Fruit fly (Drosophila melanogaster): ENCODE measurements around the gene CG31698.

Gene CG31698

dm6 chr2L:3152696-3153613, 20.7 kb downstream of the CG31698 start (continued):
- TF ChIP-seq Adf1 (GFP tag; IDR thresholded peaks at IDR 0.05) (peak; percentile 23; the same call in 1 of the 2 replicates), CG1832 (GFP tag; optimal IDR thresholded peaks at IDR 0.05) (no peak), tap (tag; optimal IDR thresholded peaks at IDR 0.05) (peak; percentile 95), CG6854 (GFP tag; optimal IDR thresholded peaks at IDR 0.05) (peak; percentile 72), zen (tag; optimal IDR thresholded peaks at IDR 0.05) (peak; percentile 86), Hmr (GFP tag; optimal IDR thresholded peaks at IDR 0.05) (peak; percentile 76), Mes4 (GFP tag; optimal IDR thresholded peaks at IDR 0.05) (peak; percentile 96), CG11696 (GFP tag; IDR thresholded peaks at IDR 0.05) (peak; percentile 50), CG4820 (GFP tag; optimal IDR thresholded peaks at IDR 0.05) (peak; percentile 95), CG10654 (GFP tag; optimal IDR thresholded peaks at IDR 0.05) (peak; percentile 94), kni (GFP tag; optimal IDR thresholded peaks at IDR 0.05) (peak; percentile 93), CG8290 (GFP tag; optimal IDR thresholded peaks at IDR 0.05) (peak; percentile 82), CG8290 (tag; optimal IDR thresholded peaks at IDR 0.05) (peak; percentile 56 to 97), abd-A (tag; optimal IDR thresholded peaks at IDR 0.05) (no peak), Xrp1 (GFP tag; IDR thresholded peaks at IDR 0.05) (peak; percentile 95), CG30403 (GFP tag; optimal IDR thresholded peaks at IDR 0.05) (peak; percentile 94), sob (GFP tag; IDR thresholded peaks at IDR 0.05) (peak; percentile 93), CG7357 (GFP tag; IDR thresholded peaks at IDR 0.05) (peak; percentile 85), croc (GFP tag; conservative IDR thresholded peaks at IDR 0.05) (peak; percentile 95), chif (GFP tag; optimal IDR thresholded peaks at IDR 0.05) (peak; percentile 97 to 98), CG10565 (GFP tag; optimal IDR thresholded peaks at IDR 0.05) (peak; percentile 72), trh (GFP tag; optimal IDR thresholded peaks at IDR 0.05) (peak; percentile 82), dati (GFP tag; IDR thresholded peaks at IDR 0.05) (peak; percentile 90), tx (GFP tag; optimal IDR thresholded peaks at IDR 0.05) (peak; percentile 95), CG2199 (GFP tag; IDR thresholded peaks at IDR 0.05) (peak; percentile 97), schlank (tag; optimal IDR thresholded peaks at IDR 0.05) (peak; percentile 47), fru (optimal IDR thresholded peaks at IDR 0.05) (peak; percentile 53), Dll (GFP tag; IDR thresholded peaks at IDR 0.05; ENCODE audit: partially characterized antibody) (no peak), ind (GFP tag; optimal IDR thresholded peaks at IDR 0.05) (peak; percentile 95), sug (tag; optimal IDR thresholded peaks at IDR 0.05) (peak; percentile 87), Lpt (GFP tag; optimal IDR thresholded peaks at IDR 0.05) (no peak), sqz (GFP tag; optimal IDR thresholded peaks at IDR 0.05) (peak; percentile 94), CG12219 (GFP tag; optimal IDR thresholded peaks at IDR 0.05) (peak; percentile 93), disco-r (GFP tag; optimal IDR thresholded peaks at IDR 0.05) (peak; percentile 91), CG2202 (tag; optimal IDR thresholded peaks at IDR 0.05) (peak; percentile 94), CG18619 (GFP tag; optimal IDR thresholded peaks at IDR 0.05) (peak; percentile 82), ftz-f1 (GFP tag; optimal IDR thresholded peaks at IDR 0.05) (peak; percentile 34), Lim3 (GFP tag; IDR thresholded peaks at IDR 0.05) (peak; percentile 85), fu2 (GFP tag; optimal IDR thresholded peaks at IDR 0.05) (peak; percentile 71), CG17359 (tag; optimal IDR thresholded peaks at IDR 0.05) (peak; percentile 97), H15 (GFP tag; IDR thresholded peaks at IDR 0.05) (peak; percentile 95), CG1233 (GFP tag; optimal IDR thresholded peaks at IDR 0.05) (peak; percentile 92), Nf-YC (tag; optimal IDR thresholded peaks at IDR 0.05) (peak; percentile 67), Ssrp (tag; optimal IDR thresholded peaks at IDR 0.05) (peak; percentile 96), CG4730 (GFP tag; IDR thresholded peaks at IDR 0.05) (peak; percentile 93), CG33557 (GFP tag; optimal IDR thresholded peaks at IDR 0.05) (peak; percentile 88), CG15011 (GFP tag; optimal IDR thresholded peaks at IDR 0.05) (peak; percentile 82), CG10543 (GFP tag; optimal IDR thresholded peaks at IDR 0.05) (peak; percentile 79), CG9876 (GFP tag; optimal IDR thresholded peaks at IDR 0.05) (peak; percentile 95), CG32767 (GFP tag; IDR thresholded peaks at IDR 0.05) (peak; percentile 89)

Measured in whole organism, embryonic.